Fruit fly (Drosophila melanogaster) whole organism, embryonic: Measurements from ENCODE around the gene mEFTs.
A peak's percentile ranks its signal among the peaks of the same experiment; 100 is the strongest.

ENCODE experiments used
- Abd-B ChIP-seq: fragments of 200-800 bp; sonication (Bioruptor generic); optimal IDR thresholded peaks from 2 replicates; lab custom pipeline; 2018; ENCODE audit warnings: missing biosample characterization, mild to moderate bottlenecking, missing genetic modification characterization, moderate library complexity
- Ada2b ChIP-seq: fragments of 200-800 bp; sonication (Bioruptor generic); IDR thresholded peaks from 2 replicates; pipeline ENCODE4 v1.3.6; 2022; ENCODE audit warnings: missing biosample characterization, missing genetic modification characterization
- Aef1 ChIP-seq: fragments of 200-800 bp; sonication (Bioruptor generic); IDR thresholded peaks from 3 replicates; pipeline ENCODE4 v1.3.6; 2022; ENCODE audit warnings: missing biosample characterization, missing genetic modification characterization
- Bdp1 ChIP-seq: fragments of 200-800 bp; sonication (Bioruptor generic); optimal IDR thresholded peaks from 3 replicates; lab custom pipeline; 2016; ENCODE audit warnings: missing biosample characterization, missing genetic modification characterization
- CG10462 ChIP-seq: fragments of 200-800 bp; sonication (Bioruptor generic); optimal IDR thresholded peaks from 2 replicates; lab custom pipeline; 2016; ENCODE audit warnings: missing biosample characterization, missing genetic modification characterization
- CG11398 ChIP-seq: fragments of 200-800 bp; sonication (Bioruptor generic); optimal IDR thresholded peaks from 2 replicates; lab custom pipeline; 2016; ENCODE audit warnings: missing biosample characterization, missing genetic modification characterization
- CG12219 ChIP-seq: fragments of 200-800 bp; sonication (Bioruptor generic); optimal IDR thresholded peaks from 3 replicates; lab custom pipeline; 2018; ENCODE audit warnings: missing biosample characterization, mild to moderate bottlenecking, missing genetic modification characterization
- CG14050 ChIP-seq: fragments of 200-800 bp; sonication (Bioruptor generic); IDR thresholded peaks from 3 replicates; pipeline ENCODE4 v1.3.6; 2022; ENCODE audit warnings: missing biosample characterization, missing genetic modification characterization
- CG17186 ChIP-seq: fragments of 200-800 bp; sonication (Bioruptor generic); optimal IDR thresholded peaks from 3 replicates; lab custom pipeline; 2017; ENCODE audit warnings: missing biosample characterization, missing genetic modification reagents, missing genetic modification characterization
- CG18476 ChIP-seq: fragments of 200-800 bp; sonication (Bioruptor generic); optimal IDR thresholded peaks from 2 replicates; lab custom pipeline; 2016; ENCODE audit warnings: missing biosample characterization, mild to moderate bottlenecking, missing genetic modification characterization
- CG30431 ChIP-seq: fragments of 200-800 bp; sonication (Bioruptor generic); optimal IDR thresholded peaks from 2 replicates; lab custom pipeline; 2017; ENCODE audit warnings: missing biosample characterization, missing genetic modification characterization
- CG32772 ChIP-seq: fragments of 200-800 bp; sonication (Bioruptor generic); IDR thresholded peaks from 2 replicates; pipeline ENCODE4 v1.3.6; 2022; ENCODE audit warnings: missing biosample characterization, missing genetic modification characterization
- CG34376 ChIP-seq: fragments of 200-800 bp; sonication (Bioruptor generic); optimal IDR thresholded peaks from 2 replicates; lab custom pipeline; 2018; ENCODE audit warnings: missing biosample characterization, mild to moderate bottlenecking, missing genetic modification characterization
- CG34422 ChIP-seq: fragments of 200-800 bp; sonication (Bioruptor generic); IDR thresholded peaks from 3 replicates; pipeline ENCODE4 v1.3.6; 2022; ENCODE audit warnings: missing biosample characterization, missing genetic modification characterization
- CG5180 ChIP-seq: fragments of 200-800 bp; sonication (Bioruptor generic); optimal IDR thresholded peaks from 3 replicates; lab custom pipeline; 2017; ENCODE audit warnings: missing biosample characterization, missing genetic modification characterization, mild to moderate bottlenecking, moderate library complexity, missing genetic modification reagents
- CG6654 ChIP-seq: fragments of 200-800 bp; sonication (Bioruptor generic); optimal IDR thresholded peaks from 2 replicates; lab custom pipeline; 2017; ENCODE audit warnings: missing biosample characterization, mild to moderate bottlenecking, missing genetic modification characterization
- CG7839 ChIP-seq: fragments of 200-800 bp; sonication (Bioruptor generic); optimal IDR thresholded peaks from 3 replicates; lab custom pipeline; 2018; ENCODE audit warnings: missing biosample characterization, mild to moderate bottlenecking, missing genetic modification characterization, moderate library complexity
- CG7987 ChIP-seq: fragments of 200-800 bp; sonication (Bioruptor generic); optimal IDR thresholded peaks from 2 replicates; lab custom pipeline; 2018; ENCODE audit warnings: missing biosample characterization, mild to moderate bottlenecking, missing genetic modification characterization, moderate library complexity
- CG8359 ChIP-seq: fragments of 200-800 bp; sonication (Bioruptor generic); optimal IDR thresholded peaks from 2 replicates; lab custom pipeline; 2017; ENCODE audit warnings: missing biosample characterization, mild to moderate bottlenecking, missing genetic modification characterization, borderline replicate concordance
- CG9215 ChIP-seq: fragments of 200-800 bp; sonication (Bioruptor generic); IDR thresholded peaks from 2 replicates; pipeline ENCODE4 v1.3.6; 2022; ENCODE audit warnings: missing biosample characterization, missing genetic modification characterization
- Doc2 ChIP-seq: fragments of 200-800 bp; sonication (Bioruptor generic); IDR thresholded peaks from 2 replicates; pipeline ENCODE4 v1.3.6; 2022; ENCODE audit warnings: missing biosample characterization, missing genetic modification characterization
- Elba2 ChIP-seq: fragments of 200-800 bp; sonication (Bioruptor generic); optimal IDR thresholded peaks from 3 replicates; lab custom pipeline; 2016; ENCODE audit warnings: missing biosample characterization, missing genetic modification characterization
- Gug ChIP-seq: fragments of 200-800 bp; sonication (Bioruptor generic); IDR thresholded peaks from 4 replicates; pipeline ENCODE4 v1.3.6; 2022; ENCODE audit warnings: missing biosample characterization, missing genetic modification characterization
- Hmr ChIP-seq: fragments of 200-800 bp; sonication (Bioruptor generic); optimal IDR thresholded peaks from 3 replicates; lab custom pipeline; 2017; ENCODE audit warnings: mild to moderate bottlenecking, missing biosample characterization, missing genetic modification reagents, missing genetic modification characterization
- Hr3 ChIP-seq: fragments of 200-800 bp; sonication (Bioruptor generic); optimal IDR thresholded peaks from 3 replicates; lab custom pipeline; 2016; ENCODE audit warnings: missing biosample characterization, missing genetic modification characterization
- Lhr ChIP-seq: fragments of 200-800 bp; sonication (Bioruptor generic); optimal IDR thresholded peaks from 3 replicates; lab custom pipeline; 2017; ENCODE audit warnings: mild to moderate bottlenecking, missing biosample characterization, missing genetic modification reagents, missing genetic modification characterization
- Mes4 ChIP-seq: fragments of 200-800 bp; sonication (Bioruptor generic); optimal IDR thresholded peaks from 2 replicates; lab custom pipeline; 2016; ENCODE audit warnings: missing biosample characterization, missing genetic modification characterization
- NK7.1 ChIP-seq: fragments of 200-800 bp; sonication (Bioruptor generic); optimal IDR thresholded peaks from 3 replicates; lab custom pipeline; 2016; ENCODE audit warnings: missing biosample characterization, missing genetic modification characterization
- Rfx ChIP-seq: fragments of 200-800 bp; sonication (Bioruptor generic); IDR thresholded peaks from 2 replicates; pipeline ENCODE4 v1.3.6; 2022; ENCODE audit warnings: missing biosample characterization, missing genetic modification characterization
- Rx ChIP-seq: fragments of 200-800 bp; sonication (Bioruptor generic); IDR thresholded peaks from 2 replicates; pipeline ENCODE4 v1.3.6; 2022; ENCODE audit warnings: missing biosample characterization, missing genetic modification characterization
- Scr ChIP-seq: fragments of 200-800 bp; sonication (Bioruptor generic); IDR thresholded peaks from 2 replicates; pipeline ENCODE4 v1.3.6; 2022; ENCODE audit warnings: missing biosample characterization, missing genetic modification characterization; ENCODE audit not compliant: partially characterized antibody
- bbx ChIP-seq: fragments of 200-800 bp; sonication (Bioruptor generic); IDR thresholded peaks from 2 replicates; pipeline ENCODE4 v1.3.6; 2022; ENCODE audit warnings: missing biosample characterization, missing genetic modification characterization; ENCODE audit not compliant: partially characterized antibody
- bowl ChIP-seq: fragments of 200-800 bp; sonication (Bioruptor generic); IDR thresholded peaks from 2 replicates; pipeline ENCODE4 v1.3.6; 2022; ENCODE audit warnings: missing biosample characterization, missing genetic modification characterization
- caup ChIP-seq: fragments of 200-800 bp; sonication (Bioruptor generic); optimal IDR thresholded peaks from 3 replicates; lab custom pipeline; 2017; ENCODE audit warnings: missing biosample characterization, mild to moderate bottlenecking, missing genetic modification characterization, moderate library complexity; ENCODE audit not compliant: severe bottlenecking
- corto ChIP-seq: fragments of 200-800 bp; sonication (Bioruptor generic); optimal IDR thresholded peaks from 2 replicates; lab custom pipeline; 2016; ENCODE audit warnings: missing biosample characterization, mild to moderate bottlenecking, missing genetic modification characterization, moderate library complexity
- dimm ChIP-seq: fragments of 200-800 bp; sonication (Bioruptor generic); IDR thresholded peaks from 2 replicates; pipeline ENCODE4 v1.3.6; 2022; ENCODE audit warnings: missing biosample characterization, missing genetic modification characterization
- disco-r ChIP-seq: fragments of 200-800 bp; sonication (Bioruptor generic); optimal IDR thresholded peaks from 2 replicates; lab custom pipeline; 2016; ENCODE audit warnings: missing biosample characterization, missing genetic modification characterization
- ems ChIP-seq: fragments of 200-800 bp; sonication (Bioruptor generic); optimal IDR thresholded peaks from 3 replicates; lab custom pipeline; 2016; ENCODE audit warnings: missing biosample characterization, missing genetic modification characterization
- fd96Cb ChIP-seq: fragments of 200-800 bp; sonication (Bioruptor generic); optimal IDR thresholded peaks from 2 replicates; lab custom pipeline; 2018; ENCODE audit warnings: missing biosample characterization, mild to moderate bottlenecking, missing genetic modification characterization, moderate library complexity
- hb ChIP-seq: fragments of 200-800 bp; sonication (Bioruptor generic); IDR thresholded peaks from 3 replicates; pipeline ENCODE4 v1.3.6; 2022; ENCODE audit warnings: missing biosample characterization, missing genetic modification characterization; ENCODE audit not compliant: partially characterized antibody
- inv ChIP-seq: fragments of 200-800 bp; sonication (Bioruptor generic); IDR thresholded peaks from 2 replicates; pipeline ENCODE4 v1.3.6; 2022; ENCODE audit warnings: missing biosample characterization, missing genetic modification characterization; ENCODE audit not compliant: partially characterized antibody
- jigr1 ChIP-seq: fragments of 200-800 bp; sonication (Bioruptor generic); IDR thresholded peaks from 3 replicates; pipeline ENCODE4 v1.3.6; 2022; ENCODE audit warnings: missing biosample characterization, missing genetic modification characterization
- klu ChIP-seq: fragments of 200-800 bp; sonication (Bioruptor generic); IDR thresholded peaks from 2 replicates; pipeline ENCODE4 v1.3.6; 2022; ENCODE audit warnings: missing biosample characterization, missing genetic modification characterization
- pan ChIP-seq, 4 experiments: fragments of >200 bp in 3 of 4; fragments of 200-800 bp in 1 of 4; sonication (Bioruptor generic) in 1 of 4; optimal IDR thresholded peaks in 3 of 4; IDR thresholded peaks in 1 of 4; 2 replicates each; pipeline versions ENCODE4 v1.3.6 to Lab custom; 2017 to 2022; ENCODE audit warnings: missing biosample characterization in 2 of 4, missing genetic modification characterization in 2 of 4, mixed read lengths in 1 of 4
- phol ChIP-seq: fragments of 200-800 bp; sonication (Bioruptor generic); optimal IDR thresholded peaks from 3 replicates; lab custom pipeline; 2018; ENCODE audit warnings: missing biosample characterization, mild to moderate bottlenecking, missing genetic modification characterization, moderate library complexity
- shn ChIP-seq: fragments of 200-800 bp; sonication (Bioruptor generic); optimal IDR thresholded peaks from 3 replicates; lab custom pipeline; 2016; ENCODE audit warnings: missing biosample characterization, missing genetic modification characterization
- sr ChIP-seq: fragments of 200-800 bp; sonication (Bioruptor generic); IDR thresholded peaks from 3 replicates; pipeline ENCODE4 v1.3.6; 2022; ENCODE audit warnings: missing biosample characterization, missing genetic modification characterization
- wdn ChIP-seq: fragments of 200-800 bp; sonication (Bioruptor generic); IDR thresholded peaks from 2 replicates; pipeline ENCODE4 v1.3.6; 2022; ENCODE audit warnings: missing biosample characterization, missing genetic modification characterization

Gene mEFTs

DNA sequence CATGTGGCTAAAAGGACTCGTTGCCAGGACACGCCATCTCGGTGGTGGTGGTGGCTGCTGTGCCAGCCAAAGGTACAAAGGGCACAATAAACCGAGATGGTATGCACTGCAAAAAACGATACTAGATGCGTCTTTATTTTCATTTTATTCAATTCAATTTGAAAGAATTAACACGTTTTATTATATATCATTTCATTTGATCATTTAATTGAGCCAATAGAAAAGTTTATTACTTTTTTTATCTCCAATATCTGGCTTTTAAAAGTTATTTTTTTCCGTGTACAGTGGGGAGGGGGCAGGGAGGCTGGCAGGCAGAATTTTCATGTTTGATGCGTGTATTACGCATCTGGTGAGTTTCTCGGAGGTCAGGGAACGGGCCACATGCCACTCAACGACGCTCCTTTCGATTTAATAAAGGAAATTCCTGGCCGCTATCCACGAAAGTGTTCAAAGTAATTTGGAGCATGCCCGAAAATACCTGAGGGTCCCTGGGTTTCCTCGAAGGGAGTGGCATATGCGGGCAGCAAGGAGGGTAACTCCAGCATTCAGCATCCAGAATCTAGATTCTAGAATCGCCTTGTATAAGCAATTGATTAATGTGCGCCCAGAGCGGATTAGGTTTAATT, 13.3 kb upstream of the mEFTs start (continued):
- TF ChIP-seq Mes4 (GFP tag; lab: Kevin White, UChicago) (peak; percentile 79), Scr (GFP tag; lab: Robert Waterston, UW) (no peak), disco-r (peak; percentile 45), NK7.1 (GFP tag; lab: Kevin White, UChicago) (peak; percentile 57), bowl (GFP tag; lab: Robert Waterston, UW) (peak; percentile 64; the same call in 1 of the 2 replicates), Ada2b (GFP tag; lab: Robert Waterston, UW) (peak; percentile 86), pan (optimal IDR thresholded peaks at IDR 0.05; lab: Kevin White, UChicago) (no peak), pan (GFP tag; optimal IDR thresholded peaks at IDR 0.05 in 1 of 2, IDR thresholded peaks at IDR 0.05 in 1 of 2) (peak in 1 of 2 experiments; percentile 89), CG34376 (peak; percentile 81), wdn (peak; percentile 48; the same call in 1 of the 2 replicates), CG14050 (GFP tag; lab: Robert Waterston, UW) (peak; percentile 65), fd96Cb (peak; percentile 88), caup (GFP tag; lab: Kevin White, UChicago) (peak; percentile 84), Gug (GFP tag; lab: Robert Waterston, UW) (peak; percentile 48; the same call in 2 of the 4 replicates), Rfx (peak; percentile 75), CG6654 (GFP tag; lab: Kevin White, UChicago) (peak; percentile 63), CG30431 (GFP tag; lab: Kevin White, UChicago) (peak; percentile 64), Bdp1 (GFP tag; lab: Kevin White, UChicago) (peak; percentile 59), Abd-B (GFP tag; lab: Kevin White, UChicago) (peak; percentile 82), CG11398 (peak; percentile 55), CG32772 (peak; percentile 87), Doc2 (GFP tag; lab: Robert Waterston, UW) (no peak), CG9215 (peak; percentile 73), Hmr (GFP tag; lab: Kevin White, UChicago) (peak; percentile 90), CG12219 (GFP tag; lab: Kevin White, UChicago) (peak; percentile 83), Aef1 (peak; percentile 71), phol (peak; percentile 92), CG34422 (peak; percentile 88), Hr3 (GFP tag; lab: Kevin White, UChicago) (peak; percentile 86), Lhr (peak; percentile 69), CG7987 (GFP tag; lab: Kevin White, UChicago) (peak; percentile 46), shn (GFP tag; lab: Kevin White, UChicago) (peak; percentile 43), CG7839 (tag; lab: Kevin White, UChicago) (peak; percentile 93), bbx (GFP tag; lab: Robert Waterston, UW) (no peak), ems (peak; percentile 80), sr (GFP tag; lab: Robert Waterston, UW) (0 out of 3 replicates have a peak, but pooled peaks have one; percentile 17), corto (peak; percentile 4), CG8359 (GFP tag; lab: Kevin White, UChicago) (peak; percentile 73), Rx (peak; percentile 65), CG5180 (GFP tag; lab: Kevin White, UChicago) (peak; percentile 80), CG18476 (GFP tag; lab: Kevin White, UChicago) (peak; percentile 82), inv (no peak), Elba2 (GFP tag; lab: Kevin White, UChicago) (peak; percentile 24), CG10462 (GFP tag; lab: Kevin White, UChicago) (peak; percentile 72), hb (GFP tag; lab: Robert Waterston, UW) (no peak), CG17186 (GFP tag; lab: Kevin White, UChicago) (peak; percentile 18), klu (peak; percentile 56; the same call in 1 of the 2 replicates), dimm (GFP tag; lab: Robert Waterston, UW) (peak; percentile 70), jigr1 (GFP tag; lab: Robert Waterston, UW) (peak; percentile 64; the same call in 1 of the 3 replicates)
